Worm (Caenorhabditis elegans) whole organism, L1 larva: ENCODE results near the gene frpr-19.

ENCODE experiments used
- alr-1 ChIP-seq: fragments of 200-800 bp; sonication (Bioruptor generic); optimal IDR thresholded peaks from 2 replicates; lab custom pipeline; 2018; ENCODE audit warnings: borderline replicate concordance, mild to moderate bottlenecking, missing genetic modification characterization, missing compliant biosample characterization
- efl-3 ChIP-seq: fragments of 200-800 bp; sonication (Bioruptor generic); optimal IDR thresholded peaks from 2 replicates; lab custom pipeline; 2018; ENCODE audit warnings: mild to moderate bottlenecking, missing genetic modification characterization, missing compliant biosample characterization
- elt-3 ChIP-seq, 6 experiments: fragments of 150-350 bp in 1 of 6; sonication (generic microtip); optimal IDR thresholded peaks; 2 replicates each; lab custom pipeline; 2017 to 2018; ENCODE audit warnings: missing biosample characterization in 6 of 6, missing genetic modification characterization in 6 of 6, inconsistent platforms in 1 of 6
- fkh-4 ChIP-seq: sonication (generic microtip); optimal IDR thresholded peaks from 2 replicates; lab custom pipeline; 2016; ENCODE audit warnings: missing compliant biosample characterization, missing genetic modification characterization, borderline replicate concordance
- fos-1 ChIP-seq: fragments of 150-350 bp; optimal IDR thresholded peaks from 2 replicates; lab custom pipeline; 2014; ENCODE audit warnings: missing biosample characterization, missing genetic modification characterization
- hlh-4 ChIP-seq: sonication (generic microtip); optimal IDR thresholded peaks from 2 replicates; lab custom pipeline; 2016; ENCODE audit warnings: mild to moderate bottlenecking, missing genetic modification characterization, missing compliant biosample characterization
- snpc-4 ChIP-seq: fragments of 150-350 bp; optimal IDR thresholded peaks from 2 replicates; lab custom pipeline; 2014; ENCODE audit warnings: missing biosample characterization, missing genetic modification characterization
- unc-62 ChIP-seq: fragments of 150-350 bp; optimal IDR thresholded peaks from 2 replicates; lab custom pipeline; 2014; ENCODE audit warnings: missing biosample characterization, missing genetic modification reagents, missing genetic modification characterization
- zag-1 ChIP-seq: fragments of 150-350 bp; optimal IDR thresholded peaks from 2 replicates; lab custom pipeline; 2014; ENCODE audit warnings: missing biosample characterization, missing genetic modification characterization
- ztf-11 ChIP-seq, 2 experiments: sonication (generic microtip); optimal IDR thresholded peaks; 2 replicates each; lab custom pipeline; 2016 to 2017; ENCODE audit warnings: missing genetic modification characterization in 2 of 2, missing biosample characterization in 1 of 2, missing compliant biosample characterization in 1 of 2

- no peak for TF ChIP-seq hlh-4 (tag; lab: Kevin White, UChicago)
- no peak for TF ChIP-seq alr-1 (tag; lab: Kevin White, UChicago)
- no peak for TF ChIP-seq zag-1
- no peak for TF ChIP-seq elt-3 (tag; optimal IDR thresholded peaks at IDR 0.05; lab: Kevin White, UChicago)
- TF ChIP-seq fos-1 (tag; lab: Kevin White, UChicago) = no peak
- TF ChIP-seq snpc-4 (tag; lab: Kevin White, UChicago) = no peak
- TF ChIP-seq ztf-11 (tag; optimal IDR thresholded peaks at IDR 0.05; lab: Kevin White, UChicago) = no peak
- no peak for TF ChIP-seq unc-62 (GFP tag; lab: Kevin White, UChicago)
- no peak for TF ChIP-seq fkh-4
- TF ChIP-seq efl-3 (GFP tag; lab: Kevin White, UChicago) = no peak
These were observed 53.9 kb downstream of the frpr-19 start for ce11 chrIV:1727538-1728072.
